Fruit fly (Drosophila melanogaster) whole organism, embryonic: ENCODE data around the gene CG15196.

Source experiments
- CG11695 ChIP-seq: fragments of 200-800 bp; sonication (Bioruptor generic); IDR thresholded peaks from 3 replicates; pipeline ENCODE4 v1.3.6; 2022; ENCODE audit warnings: missing biosample characterization, missing genetic modification characterization
- CG4360 ChIP-seq: fragments of 200-800 bp; sonication (Bioruptor generic); IDR thresholded peaks from 2 replicates; pipeline ENCODE4 v1.3.6; 2022; ENCODE audit warnings: missing biosample characterization, missing genetic modification characterization
- CG9215 ChIP-seq: fragments of 200-800 bp; sonication (Bioruptor generic); IDR thresholded peaks from 2 replicates; pipeline ENCODE4 v1.3.6; 2022; ENCODE audit warnings: missing biosample characterization, missing genetic modification characterization
- Dp ChIP-seq: fragments of 200-800 bp; sonication (Bioruptor generic); optimal IDR thresholded peaks from 2 replicates; lab custom pipeline; 2018; ENCODE audit warnings: missing biosample characterization, mild to moderate bottlenecking, missing genetic modification characterization, moderate library complexity
- Hr78 ChIP-seq, 2 experiments: fragments of 200-800 bp in 1 of 2; fragments of >200 bp in 1 of 2; sonication (Bioruptor generic) in 1 of 2; optimal IDR thresholded peaks; 2 replicates each; lab custom pipeline; 2017 to 2019; ENCODE audit warnings: missing biosample characterization in 2 of 2, missing genetic modification characterization in 2 of 2, mild to moderate bottlenecking in 1 of 2, moderate library complexity in 1 of 2
- Side ChIP-seq: fragments of 200-800 bp; sonication (Bioruptor generic); optimal IDR thresholded peaks from 2 replicates; lab custom pipeline; 2016; ENCODE audit warnings: missing biosample characterization, missing genetic modification characterization
- cad ChIP-seq: fragments of >200 bp; optimal IDR thresholded peaks from 2 replicates; lab custom pipeline; 2017; ENCODE audit warnings: missing biosample characterization, missing genetic modification characterization
- chm ChIP-seq: fragments of 200-800 bp; sonication (Bioruptor generic); IDR thresholded peaks from 2 replicates; pipeline ENCODE4 v1.3.6; 2022; ENCODE audit warnings: missing biosample characterization, missing genetic modification characterization
- grn ChIP-seq: fragments of 200-800 bp; sonication (Bioruptor generic); optimal IDR thresholded peaks from 3 replicates; lab custom pipeline; 2017; ENCODE audit warnings: missing biosample characterization, missing genetic modification characterization
- odd ChIP-seq: fragments of 200-800 bp; sonication (Bioruptor generic); optimal IDR thresholded peaks from 2 replicates; lab custom pipeline; 2017; ENCODE audit warnings: missing biosample characterization, mild to moderate bottlenecking, missing genetic modification characterization

DNA sequence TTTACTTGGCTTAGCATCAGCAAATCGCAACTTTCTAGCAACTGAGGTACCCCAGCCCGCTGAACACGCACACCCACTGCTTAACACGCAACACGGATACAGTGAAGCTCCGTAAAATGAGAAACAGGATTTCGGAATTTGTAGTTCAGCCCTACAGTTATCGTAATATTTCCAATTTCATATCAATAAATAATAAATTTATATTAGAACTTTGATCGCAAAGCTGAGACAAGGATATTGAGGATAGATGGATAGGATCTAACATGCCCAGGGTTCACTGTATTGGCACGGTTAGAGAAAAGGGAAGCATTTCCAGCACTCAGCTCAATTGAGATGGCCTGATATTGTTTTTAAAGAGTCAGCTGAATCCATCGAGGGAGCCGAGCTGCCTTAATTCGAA lies 9.5 kb downstream of the CG15196 start:
- TF ChIP-seq Hr78 (GFP tag; optimal IDR thresholded peaks at IDR 0.05; lab: Kevin White, UChicago) (no peak), Side (GFP tag; lab: Kevin White, UChicago) (no peak), CG9215 (no peak), CG4360 (GFP tag; lab: Robert Waterston, UW) (no peak), odd (GFP tag; lab: Kevin White, UChicago) (no peak), CG11695 (GFP tag; lab: Robert Waterston, UW) (no peak), chm (GFP tag; lab: Robert Waterston, UW) (no peak), grn (GFP tag; lab: Kevin White, UChicago) (no peak), Dp (GFP tag; lab: Kevin White, UChicago) (no peak), cad (GFP tag; lab: Kevin White, UChicago) (no peak)
